Fruit fly (Drosophila melanogaster) S2 (cell line): Measurements from ENCODE around the gene CG7304.

Experiments
- CG8478 ChIP-seq: fragments of >200 bp; optimal IDR thresholded peaks from 2 replicates; lab custom pipeline; 2018
- CTCF ChIP-seq, 2 experiments: fragments of >200 bp; optimal IDR thresholded peaks; 2 replicates each; lab custom pipeline; 2018

Gene CG7304

dm6 chr3L:15655910-15656309, 23.6 kb upstream of the CG7304 start, which contains the start of gene Eig71Ee:
TSS of gene Eig71Ee (minus strand) at chr3L:15656010.
- no peak for TF ChIP-seq CTCF (optimal IDR thresholded peaks at IDR 0.05; lab: Kevin White, UChicago)
- no peak for TF ChIP-seq CG8478 (lab: Kevin White, UChicago)

dm6 chr3L:15657290-15657689, 22.2 kb upstream of the CG7304 start, which contains the start of the genes Eig71Ef and Eig71Eg:
TSS of gene Eig71Ef (minus strand) at chr3L:15657390.
TSS of gene Eig71Eg (plus strand) at chr3L:15657628.
- TF ChIP-seq CG8478 (lab: Kevin White, UChicago) (no peak), CTCF (optimal IDR thresholded peaks at IDR 0.05; lab: Kevin White, UChicago) (no peak)

dm6 chr3L:15659341-15659740, 20.2 kb upstream of the CG7304 start, which contains the start of the genes Eig71Eh and Eig71Ei:
TSS of gene Eig71Eh (minus strand) at chr3L:15659441.
TSS of gene Eig71Ei (plus strand) at chr3L:15659707.
- TF ChIP-seq CG8478 (lab: Kevin White, UChicago) (no peak), CTCF (optimal IDR thresholded peaks at IDR 0.05; lab: Kevin White, UChicago) (no peak)

- TF ChIP-seq CTCF (optimal IDR thresholded peaks at IDR 0.05; lab: Kevin White, UChicago): no peak
- no peak for TF ChIP-seq CG8478 (lab: Kevin White, UChicago)
Observed at dm6 chr3L:15660915-15661314, 18.6 kb upstream of the CG7304 start, which contains the start of the genes Eig71Ej and Eig71Ek. TSS of gene Eig71Ej (minus strand) at chr3L:15661015. TSS of gene Eig71Ek (plus strand) at chr3L:15661248.

dm6 chr3L:15661567-15661966, 18.0 kb upstream of the CG7304 start, which contains the start of gene CG43082:
TSS of gene CG43082 (plus strand) at chr3L:15661867.
- TF ChIP-seq CG8478 (lab: Kevin White, UChicago) (no peak), CTCF (optimal IDR thresholded peaks at IDR 0.05; lab: Kevin White, UChicago) (no peak)

dm6 chr3L:15662510-15662909, 17.0 kb upstream of the CG7304 start:
- TF ChIP-seq CTCF (optimal IDR thresholded peaks at IDR 0.05; lab: Kevin White, UChicago) (no peak), CG8478 (lab: Kevin White, UChicago) (no peak)

- no peak for TF ChIP-seq CTCF (optimal IDR thresholded peaks at IDR 0.05; lab: Kevin White, UChicago)
- TF ChIP-seq CG8478 (lab: Kevin White, UChicago): no peak
Observed at dm6 chr3L:15664199-15664794, 15.2 kb upstream of the CG7304 start.

- TF ChIP-seq CTCF (optimal IDR thresholded peaks at IDR 0.05; lab: Kevin White, UChicago): no peak
- TF ChIP-seq CG8478 (lab: Kevin White, UChicago): no peak
Observed at dm6 chr3L:15665741-15666140, 13.8 kb upstream of the CG7304 start.

dm6 chr3L:15669939-15670338, 9.6 kb upstream of the CG7304 start:
- TF ChIP-seq CG8478 (lab: Kevin White, UChicago) (no peak), CTCF (optimal IDR thresholded peaks at IDR 0.05; lab: Kevin White, UChicago) (no peak)

- TF ChIP-seq CTCF (optimal IDR thresholded peaks at IDR 0.05; lab: Kevin White, UChicago): no peak
- no peak for TF ChIP-seq CG8478 (lab: Kevin White, UChicago)
Observed at dm6 chr3L:15670455-15670854, 9.1 kb upstream of the CG7304 start.

dm6 chr3L:15672800-15673199, 6.7 kb upstream of the CG7304 start:
- no peak for TF ChIP-seq CG8478 (lab: Kevin White, UChicago)
- no peak for TF ChIP-seq CTCF (optimal IDR thresholded peaks at IDR 0.05; lab: Kevin White, UChicago)

- TF ChIP-seq CTCF (optimal IDR thresholded peaks at IDR 0.05; lab: Kevin White, UChicago) (no peak), CG8478 (lab: Kevin White, UChicago) (no peak)
Observed at dm6 chr3L:15675111-15675510, 4.4 kb upstream of the CG7304 start.

dm6 chr3L:15677662-15678061, 1.9 kb upstream of the CG7304 start:
- no peak for TF ChIP-seq CTCF (optimal IDR thresholded peaks at IDR 0.05; lab: Kevin White, UChicago)
- no peak for TF ChIP-seq CG8478 (lab: Kevin White, UChicago)

dm6 chr3L:15678284-15678683, 1.2 kb upstream of the CG7304 start:
- TF ChIP-seq CTCF (optimal IDR thresholded peaks at IDR 0.05; lab: Kevin White, UChicago) (no peak), CG8478 (lab: Kevin White, UChicago) (no peak)

- TF ChIP-seq CTCF (optimal IDR thresholded peaks at IDR 0.05; lab: Kevin White, UChicago): no peak
- no peak for TF ChIP-seq CG8478 (lab: Kevin White, UChicago)
Observed at dm6 chr3L:15683345-15683922, 3.9 kb downstream of the CG7304 start, which contains the start of the genes CG7579 and Pgant8. TSS of gene CG7579 (minus strand) at chr3L:15683445. TSS of gene Pgant8 (plus strand) at chr3L:15683872.
